Worm (Caenorhabditis elegans): ENCODE results near the gene C54E10.11.
"Not testable (repeated sequence)": the region's sequence is repeated elsewhere in the genome, so short reads cannot be mapped to it uniquely, and the experiment has no call there.

Gene C54E10.11

ce11 chrV:18800811-18801210, 1.2 kb downstream of the C54E10.11 start, which contains the start of gene nhr-170:
TSS of gene nhr-170 (minus strand) at chrV:18800826.
- TF ChIP-seq him-1 (tag; optimal IDR thresholded peaks at IDR 0.05): no peak
- no peak for TF ChIP-seq dao-5 (tag; optimal IDR thresholded peaks at IDR 0.05)
- TF ChIP-seq W03F9.2 (tag; optimal IDR thresholded peaks at IDR 0.05): no peak

ce11 chrV:18790658-18791057, 11.3 kb downstream of the C54E10.11 start, which contains the start of gene nhr-231:
TSS of gene nhr-231 (plus strand) at chrV:18790958.
- TF ChIP-seq W03F9.2 (tag; optimal IDR thresholded peaks at IDR 0.05): no peak
- TF ChIP-seq dao-5 (tag; optimal IDR thresholded peaks at IDR 0.05): no peak
- TF ChIP-seq him-1 (tag; optimal IDR thresholded peaks at IDR 0.05): no peak

- TF ChIP-seq dao-5 (tag; optimal IDR thresholded peaks at IDR 0.05) (no peak), him-1 (tag; optimal IDR thresholded peaks at IDR 0.05) (no peak), W03F9.2 (tag; optimal IDR thresholded peaks at IDR 0.05) (no peak)
These were observed 14.5 kb downstream of the C54E10.11 start, which contains the start of gene Y17D7B.2 for ce11 chrV:18787417-18787918. TSS of gene Y17D7B.2 (plus strand) at chrV:18787739.

- TF ChIP-seq W03F9.2 (tag; optimal IDR thresholded peaks at IDR 0.05) (no peak), him-1 (tag; optimal IDR thresholded peaks at IDR 0.05) (no peak), dao-5 (tag; optimal IDR thresholded peaks at IDR 0.05) (no peak)
These were observed 15.3 kb downstream of the C54E10.11 start, which contains the start of gene Y17D7B.3 for ce11 chrV:18786694-18787093. TSS of gene Y17D7B.3 (minus strand) at chrV:18786794.

- TF ChIP-seq him-1 (tag; optimal IDR thresholded peaks at IDR 0.05) (no peak), dao-5 (tag; optimal IDR thresholded peaks at IDR 0.05) (no peak), W03F9.2 (tag; optimal IDR thresholded peaks at IDR 0.05) (no peak)
These were observed 18.5 kb downstream of the C54E10.11 start, which contains the start of gene Y17D7B.10 for ce11 chrV:18783474-18783873. TSS of gene Y17D7B.10 (plus strand) at chrV:18783716.

- no peak for TF ChIP-seq W03F9.2 (tag; optimal IDR thresholded peaks at IDR 0.05)
- TF ChIP-seq dao-5 (tag; optimal IDR thresholded peaks at IDR 0.05): no peak
- TF ChIP-seq him-1 (tag; optimal IDR thresholded peaks at IDR 0.05): no peak
These were observed 19.2 kb downstream of the C54E10.11 start for ce11 chrV:18782747-18783146.

- TF ChIP-seq him-1 (tag; optimal IDR thresholded peaks at IDR 0.05) (no peak), dao-5 (tag; optimal IDR thresholded peaks at IDR 0.05) (no peak), W03F9.2 (tag; optimal IDR thresholded peaks at IDR 0.05) (no peak)
These were observed 21.4 kb downstream of the C54E10.11 start for ce11 chrV:18780605-18781004.

- no peak for TF ChIP-seq him-1 (tag; optimal IDR thresholded peaks at IDR 0.05)
- TF ChIP-seq W03F9.2 (tag; optimal IDR thresholded peaks at IDR 0.05): no peak
- TF ChIP-seq dao-5 (tag; optimal IDR thresholded peaks at IDR 0.05): no peak
These were observed 25.7 kb downstream of the C54E10.11 start, which contains the start of gene Y17D7B.4 for ce11 chrV:18776245-18776737. TSS of gene Y17D7B.4 (minus strand) at chrV:18776687.

ce11 chrV:18772761-18773160, 29.2 kb downstream of the C54E10.11 start, which contains the start of gene clec-257:
TSS of gene clec-257 (plus strand) at chrV:18773061.
- no peak for TF ChIP-seq W03F9.2 (tag; optimal IDR thresholded peaks at IDR 0.05)

ce11 chrV:18771804-18772386, 30.1 kb downstream of the C54E10.11 start:
- TF ChIP-seq dao-5 (tag; optimal IDR thresholded peaks at IDR 0.05) (no peak), him-1 (tag; optimal IDR thresholded peaks at IDR 0.05) (no peak), W03F9.2 (tag; optimal IDR thresholded peaks at IDR 0.05) (no peak)

- TF ChIP-seq him-1 (tag; optimal IDR thresholded peaks at IDR 0.05): no peak
- TF ChIP-seq dao-5 (tag; optimal IDR thresholded peaks at IDR 0.05): no peak
- no peak for TF ChIP-seq W03F9.2 (tag; optimal IDR thresholded peaks at IDR 0.05)
These were observed 30.6 kb downstream of the C54E10.11 start, which contains the start of gene clec-256 for ce11 chrV:18771390-18771789. TSS of gene clec-256 (plus strand) at chrV:18771690.

- TF ChIP-seq dao-5 (tag; optimal IDR thresholded peaks at IDR 0.05) (no peak), him-1 (tag; optimal IDR thresholded peaks at IDR 0.05) (no peak)
These were observed 31.4 kb downstream of the C54E10.11 start, which contains the start of gene clec-255 for ce11 chrV:18770623-18771022. TSS of gene clec-255 (minus strand) at chrV:18770723.

ce11 chrV:18769902-18770301, 32.1 kb downstream of the C54E10.11 start:
- no peak for TF ChIP-seq him-1 (tag; optimal IDR thresholded peaks at IDR 0.05)
- no peak for TF ChIP-seq W03F9.2 (tag; optimal IDR thresholded peaks at IDR 0.05)
- TF ChIP-seq dao-5 (tag; optimal IDR thresholded peaks at IDR 0.05): no peak

ce11 chrV:18762044-18762443, 39.9 kb downstream of the C54E10.11 start, which contains the start of gene F11D11.22:
TSS of gene F11D11.22 (plus strand) at chrV:18762344.
- TF ChIP-seq W03F9.2, dao-5, him-1 (tag; optimal IDR thresholded peaks at IDR 0.05): not testable (repeated sequence)
